Fruit fly (Drosophila melanogaster) whole organism, embryonic: Measurements from ENCODE around the gene CG1024.
A peak's percentile ranks its signal among the peaks of the same experiment; 100 is the strongest.

Experiments used
- CG11695 ChIP-seq: fragments of 200-800 bp; sonication (Bioruptor generic); IDR thresholded peaks from 3 replicates; pipeline ENCODE4 v1.3.6; 2022; ENCODE audit warnings: missing biosample characterization, missing genetic modification characterization
- CG11696 ChIP-seq: fragments of 200-800 bp; sonication (Bioruptor generic); IDR thresholded peaks from 2 replicates; pipeline ENCODE4 v1.3.6; 2022; ENCODE audit warnings: missing biosample characterization, missing genetic modification characterization
- CG12299 ChIP-seq: fragments of 200-800 bp; sonication (Bioruptor generic); optimal IDR thresholded peaks from 2 replicates; lab custom pipeline; 2018; ENCODE audit warnings: missing biosample characterization, mild to moderate bottlenecking, missing genetic modification characterization
- CG1233 ChIP-seq: fragments of 200-800 bp; sonication (Bioruptor generic); optimal IDR thresholded peaks from 4 replicates; lab custom pipeline; 2018; ENCODE audit warnings: missing biosample characterization, mild to moderate bottlenecking, missing genetic modification characterization
- CG17328 ChIP-seq: fragments of 200-800 bp; sonication (Bioruptor generic); IDR thresholded peaks from 2 replicates; pipeline ENCODE4 v1.3.6; 2022; ENCODE audit warnings: missing biosample characterization, missing genetic modification characterization
- CG1792 ChIP-seq: fragments of 200-800 bp; sonication (Bioruptor generic); optimal IDR thresholded peaks from 2 replicates; lab custom pipeline; 2016; ENCODE audit warnings: missing biosample characterization, missing genetic modification characterization
- CG2129 ChIP-seq: fragments of 200-800 bp; sonication (Bioruptor generic); IDR thresholded peaks from 2 replicates; pipeline ENCODE4 v1.3.6; 2022; ENCODE audit warnings: missing biosample characterization, missing genetic modification characterization; ENCODE audit not compliant: partially characterized antibody
- CG3163 ChIP-seq: fragments of 200-800 bp; sonication (Bioruptor generic); optimal IDR thresholded peaks from 3 replicates; lab custom pipeline; 2016; ENCODE audit warnings: missing biosample characterization, missing genetic modification characterization
- CG6791 ChIP-seq: fragments of 200-800 bp; sonication (Bioruptor generic); IDR thresholded peaks from 3 replicates; pipeline ENCODE4 v1.3.6; 2022; ENCODE audit warnings: missing biosample characterization, missing genetic modification characterization; ENCODE audit not compliant: partially characterized antibody
- CG7372 ChIP-seq: fragments of 200-800 bp; sonication (Bioruptor generic); IDR thresholded peaks from 2 replicates; pipeline ENCODE4 v1.3.6; 2022; ENCODE audit warnings: missing biosample characterization, missing genetic modification characterization
- CG7745 ChIP-seq: fragments of 200-800 bp; sonication (Bioruptor generic); optimal IDR thresholded peaks from 2 replicates; lab custom pipeline; 2018; ENCODE audit warnings: missing biosample characterization, mild to moderate bottlenecking, missing genetic modification characterization, moderate library complexity
- CG8359 ChIP-seq: fragments of 200-800 bp; sonication (Bioruptor generic); optimal IDR thresholded peaks from 2 replicates; lab custom pipeline; 2017; ENCODE audit warnings: missing biosample characterization, mild to moderate bottlenecking, missing genetic modification characterization, borderline replicate concordance
- CHES-1-like ChIP-seq: fragments of 200-800 bp; sonication (Bioruptor generic); optimal IDR thresholded peaks from 2 replicates; lab custom pipeline; 2016; ENCODE audit warnings: missing biosample characterization, missing genetic modification characterization
- CkIIα-i1 ChIP-seq: fragments of 200-800 bp; sonication (Bioruptor generic); IDR thresholded peaks from 2 replicates; pipeline ENCODE4 v1.3.6; 2022; ENCODE audit warnings: missing biosample characterization, missing genetic modification characterization
- Dad ChIP-seq: fragments of 200-800 bp; sonication (Bioruptor generic); optimal IDR thresholded peaks from 3 replicates; lab custom pipeline; 2016; ENCODE audit warnings: missing biosample characterization, missing genetic modification characterization
- Ets65A ChIP-seq: fragments of 200-800 bp; sonication (Bioruptor generic); peaks from one replicate; lab custom pipeline; 2016; ENCODE audit warnings: missing biosample characterization, missing genetic modification characterization
- Fer3 ChIP-seq: fragments of 200-800 bp; sonication (Bioruptor generic); optimal IDR thresholded peaks from 2 replicates; lab custom pipeline; 2018; ENCODE audit warnings: missing biosample characterization, mild to moderate bottlenecking, missing genetic modification characterization, moderate library complexity
- H2.0 ChIP-seq: fragments of 200-800 bp; sonication (Bioruptor generic); IDR thresholded peaks from 2 replicates; pipeline ENCODE4 v1.3.6; 2022; ENCODE audit warnings: missing biosample characterization, missing genetic modification characterization
- HLH4C ChIP-seq: fragments of 200-800 bp; sonication (Bioruptor generic); IDR thresholded peaks from 3 replicates; pipeline ENCODE4 v1.3.6; 2022; ENCODE audit warnings: missing biosample characterization, missing genetic modification characterization; ENCODE audit not compliant: partially characterized antibody
- HLHmδ ChIP-seq: fragments of 200-800 bp; sonication (Bioruptor generic); optimal IDR thresholded peaks from 2 replicates; lab custom pipeline; 2018; ENCODE audit warnings: missing biosample characterization, mild to moderate bottlenecking, missing genetic modification characterization, moderate library complexity
- Hr3 ChIP-seq: fragments of 200-800 bp; sonication (Bioruptor generic); optimal IDR thresholded peaks from 3 replicates; lab custom pipeline; 2016; ENCODE audit warnings: missing biosample characterization, missing genetic modification characterization
- NFAT ChIP-seq: fragments of 200-800 bp; sonication (Bioruptor generic); IDR thresholded peaks from 2 replicates; pipeline ENCODE4 v1.3.6; 2022; ENCODE audit warnings: missing biosample characterization, missing genetic modification characterization
- Sox102F ChIP-seq: fragments of 200-800 bp; sonication (Bioruptor generic); optimal IDR thresholded peaks from 2 replicates; lab custom pipeline; 2018; ENCODE audit warnings: missing biosample characterization, mild to moderate bottlenecking, missing genetic modification characterization, moderate library complexity
- Ssrp ChIP-seq: fragments of 200-800 bp; sonication (Bioruptor generic); optimal IDR thresholded peaks from 2 replicates; lab custom pipeline; 2018; ENCODE audit warnings: missing biosample characterization, mild to moderate bottlenecking, missing genetic modification characterization, moderate library complexity
- Usf ChIP-seq: fragments of 200-800 bp; sonication (Bioruptor generic); optimal IDR thresholded peaks from 2 replicates; lab custom pipeline; 2017; ENCODE audit warnings: missing genotype, missing biosample characterization, missing genetic modification characterization
- Xbp1 ChIP-seq: fragments of 200-800 bp; sonication (Bioruptor generic); optimal IDR thresholded peaks from 3 replicates; lab custom pipeline; 2016; ENCODE audit warnings: missing biosample characterization, mild to moderate bottlenecking, missing genetic modification characterization
- Xrp1 ChIP-seq: fragments of 200-800 bp; sonication (Bioruptor generic); IDR thresholded peaks from 2 replicates; pipeline ENCODE4 v1.3.6; 2022; ENCODE audit warnings: missing biosample characterization, missing genetic modification characterization
- YL-1 ChIP-seq: fragments of 200-800 bp; sonication (Bioruptor generic); optimal IDR thresholded peaks from 3 replicates; lab custom pipeline; 2017; ENCODE audit warnings: missing biosample characterization, mild to moderate bottlenecking, missing genetic modification characterization
- bab2 ChIP-seq: fragments of 200-800 bp; sonication (Bioruptor generic); optimal IDR thresholded peaks from 2 replicates; lab custom pipeline; 2016; ENCODE audit warnings: missing biosample characterization, missing genetic modification characterization
- bigmax ChIP-seq: fragments of 200-800 bp; sonication (Bioruptor generic); optimal IDR thresholded peaks from 2 replicates; lab custom pipeline; 2018; ENCODE audit warnings: missing biosample characterization, mild to moderate bottlenecking, missing genetic modification characterization
- da ChIP-seq: fragments of 200-800 bp; sonication (Bioruptor generic); optimal IDR thresholded peaks from 2 replicates; lab custom pipeline; 2016; ENCODE audit warnings: missing biosample characterization, missing genetic modification characterization
- ewg ChIP-seq: fragments of 200-800 bp; sonication (Bioruptor generic); optimal IDR thresholded peaks from 3 replicates; lab custom pipeline; 2017; ENCODE audit warnings: mild to moderate bottlenecking, missing biosample characterization, missing genetic modification reagents, missing genetic modification characterization
- fu2 ChIP-seq: fragments of 200-800 bp; sonication (Bioruptor generic); optimal IDR thresholded peaks from 2 replicates; lab custom pipeline; 2016; ENCODE audit warnings: missing biosample characterization, missing genetic modification characterization
- gcm2 ChIP-seq: fragments of 200-800 bp; sonication (Bioruptor generic); optimal IDR thresholded peaks from 2 replicates; lab custom pipeline; 2016; ENCODE audit warnings: missing biosample characterization, missing genetic modification characterization
- gro ChIP-seq: fragments of 200-800 bp; sonication (Bioruptor generic); optimal IDR thresholded peaks from 2 replicates; lab custom pipeline; 2016; ENCODE audit warnings: missing biosample characterization, missing genetic modification characterization
- h ChIP-seq: fragments of >200 bp; optimal IDR thresholded peaks from 2 replicates; lab custom pipeline; 2017
- hkb ChIP-seq, 2 experiments: fragments of 200-800 bp in 1 of 2; fragments of >200 bp in 1 of 2; sonication (Bioruptor generic) in 1 of 2; IDR thresholded peaks in 1 of 2; optimal IDR thresholded peaks in 1 of 2; 2 replicates each; pipeline versions ENCODE4 v1.3.6 to Lab custom; 2017 to 2022; ENCODE audit warnings: missing biosample characterization in 1 of 2, missing genetic modification characterization in 1 of 2
- klu ChIP-seq: fragments of 200-800 bp; sonication (Bioruptor generic); IDR thresholded peaks from 2 replicates; pipeline ENCODE4 v1.3.6; 2022; ENCODE audit warnings: missing biosample characterization, missing genetic modification characterization
- lbe ChIP-seq: fragments of 200-800 bp; sonication (Bioruptor generic); optimal IDR thresholded peaks from 2 replicates; lab custom pipeline; 2016; ENCODE audit warnings: missing biosample characterization, mild to moderate bottlenecking, missing genetic modification characterization
- lilli ChIP-seq: fragments of 200-800 bp; sonication (Bioruptor generic); optimal IDR thresholded peaks from 3 replicates; lab custom pipeline; 2016; ENCODE audit warnings: missing biosample characterization, missing genetic modification characterization
- mam ChIP-seq: fragments of 200-800 bp; sonication (Bioruptor generic); optimal IDR thresholded peaks from 3 replicates; lab custom pipeline; 2016; ENCODE audit warnings: missing biosample characterization, missing genetic modification characterization
- nerfin-2 ChIP-seq: fragments of 200-800 bp; sonication (Bioruptor generic); IDR thresholded peaks from 2 replicates; pipeline ENCODE4 v1.3.6; 2022; ENCODE audit warnings: missing biosample characterization, missing genetic modification characterization; ENCODE audit not compliant: partially characterized antibody
- oc ChIP-seq: fragments of 200-800 bp; sonication (Bioruptor generic); optimal IDR thresholded peaks from 2 replicates; lab custom pipeline; 2018; ENCODE audit warnings: missing biosample characterization, mild to moderate bottlenecking, missing genetic modification characterization, moderate library complexity
- otp ChIP-seq: fragments of 200-800 bp; sonication (Bioruptor generic); IDR thresholded peaks from 3 replicates; pipeline ENCODE4, ENCODE4 v1.3.6; 2022; ENCODE audit warnings: missing biosample characterization, missing genetic modification characterization
- sc ChIP-seq, 3 experiments: fragments of >200 bp in 2 of 3; fragments of 200-800 bp in 1 of 3; sonication (Bioruptor generic) in 1 of 3; optimal IDR thresholded peaks; 2 replicates in 2 of 3; 3 replicates in 1 of 3; lab custom pipeline; 2017; ENCODE audit warnings: mild to moderate bottlenecking in 1 of 3, missing biosample characterization in 1 of 3, missing genetic modification characterization in 1 of 3, missing genetic modification reagents in 1 of 3
- sd ChIP-seq: fragments of 200-800 bp; sonication (Bioruptor generic); optimal IDR thresholded peaks from 3 replicates; lab custom pipeline; 2018; ENCODE audit warnings: missing biosample characterization, mild to moderate bottlenecking, missing genetic modification characterization, moderate library complexity
- sob ChIP-seq: fragments of 200-800 bp; sonication (Bioruptor generic); IDR thresholded peaks from 2 replicates; pipeline ENCODE4 v1.3.6; 2022; ENCODE audit warnings: missing biosample characterization, missing genetic modification characterization
- tin ChIP-seq: fragments of 200-800 bp; sonication (Bioruptor generic); optimal IDR thresholded peaks from 3 replicates; lab custom pipeline; 2016; ENCODE audit warnings: missing biosample characterization, missing genetic modification characterization
- unpg ChIP-seq: fragments of 200-800 bp; sonication (Bioruptor generic); optimal IDR thresholded peaks from 3 replicates; lab custom pipeline; 2018; ENCODE audit warnings: missing biosample characterization, mild to moderate bottlenecking, missing genetic modification characterization, moderate library complexity

The CG1024 gene

dm6 chr3R:6416242-6416641 lies 36.1 kb upstream of the CG1024 start (continued):
- TF ChIP-seq Ets65A (peak; percentile 95), fu2 (peak; percentile 41), hkb (optimal IDR thresholded peaks at IDR 0.05; lab: Kevin White, UChicago) (no peak), hkb (GFP tag; IDR thresholded peaks at IDR 0.05; lab: Robert Waterston, UW) (peak; percentile 84), CG1792 (GFP tag; lab: Kevin White, UChicago) (peak; percentile 41), CG3163 (GFP tag; lab: Kevin White, UChicago) (peak; percentile 32), Dad (GFP tag; lab: Kevin White, UChicago) (peak; percentile 78), gro (GFP tag; lab: Kevin White, UChicago) (peak; percentile 82), CG6791 (GFP tag; lab: Robert Waterston, UW) (no peak), Xrp1 (peak; percentile 73), gcm2 (GFP tag; lab: Kevin White, UChicago) (peak; percentile 40), YL-1 (GFP tag; lab: Kevin White, UChicago) (no peak), sob (GFP tag; lab: Robert Waterston, UW) (peak; percentile 88), mam (GFP tag; lab: Kevin White, UChicago) (peak; percentile 75), NFAT (GFP tag; lab: Robert Waterston, UW) (peak; percentile 63), nerfin-2 (GFP tag; lab: Robert Waterston, UW) (no peak), CG11695 (GFP tag; lab: Robert Waterston, UW) (peak; percentile 82), Usf (GFP tag; lab: Kevin White, UChicago) (peak; percentile 51), CG7372 (GFP tag; lab: Robert Waterston, UW) (peak; percentile 69), bigmax (GFP tag; lab: Kevin White, UChicago) (no peak), CG11696 (GFP tag; lab: Robert Waterston, UW) (peak; percentile 91), lilli (GFP tag; lab: Kevin White, UChicago) (peak; percentile 85), otp (GFP tag; lab: Robert Waterston, UW) (peak; percentile 75; the same call in 2 of the 3 replicates), h (no peak), unpg (GFP tag; lab: Kevin White, UChicago) (peak; percentile 77), Ssrp (peak; percentile 58), Fer3 (tag; lab: Kevin White, UChicago) (peak; percentile 81), CkIIα-i1 (GFP tag; lab: Robert Waterston, UW) (no peak), sd (tag; lab: Kevin White, UChicago) (peak; percentile 52), HLH4C (no peak), da (GFP tag; lab: Kevin White, UChicago) (no peak)
- TF ChIP-seq, all 482 proteins: peak for 352

DNA sequence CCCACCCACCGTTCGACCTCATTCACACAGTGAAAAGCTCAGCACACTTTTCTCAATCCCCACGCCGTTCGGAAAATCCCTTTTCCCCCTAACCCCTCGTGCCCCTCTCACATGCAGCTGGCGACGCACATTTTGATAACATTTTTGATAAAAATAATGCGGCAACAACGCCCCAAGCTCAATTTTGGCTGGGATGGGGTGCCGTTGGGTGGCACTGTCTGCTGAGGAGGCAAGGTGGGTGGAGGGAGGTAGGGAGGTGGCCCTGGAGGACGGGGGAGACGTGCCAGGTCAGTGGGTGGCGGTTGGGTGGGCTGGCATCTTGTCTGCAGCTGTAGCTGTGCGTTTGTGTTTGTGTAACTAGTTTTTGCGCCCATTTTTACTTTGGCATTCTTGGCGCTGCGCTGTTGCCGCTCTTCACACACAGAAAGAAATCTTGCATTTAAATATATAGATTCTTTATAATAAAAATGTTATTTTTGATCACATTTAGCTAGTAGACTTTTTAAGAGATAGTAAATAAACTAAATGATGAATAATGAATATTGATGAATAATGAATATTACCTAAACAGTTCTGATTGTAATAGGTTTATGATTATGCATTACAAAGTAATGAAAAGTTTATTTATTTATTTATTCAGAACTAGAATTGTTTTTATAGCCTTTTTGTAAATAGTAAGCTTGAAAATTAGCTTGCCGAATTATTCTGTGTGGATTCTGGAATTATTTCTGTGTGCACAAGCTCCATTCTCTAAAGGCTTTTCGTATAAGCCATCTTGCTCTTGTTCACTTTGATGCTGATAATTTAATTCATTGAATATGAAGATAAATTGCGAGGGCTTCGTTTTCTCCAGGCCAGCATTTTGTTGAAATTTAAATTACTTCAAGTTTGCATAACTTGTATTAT lies 34.6 kb upstream of the CG1024 start:
- TF ChIP-seq CG7745 (tag; lab: Kevin White, UChicago) (no peak), ewg (GFP tag; lab: Kevin White, UChicago) (no peak), CG8359 (GFP tag; lab: Kevin White, UChicago) (peak; percentile 1), tin (GFP tag; lab: Kevin White, UChicago) (peak; percentile 22), bab2 (GFP tag; lab: Kevin White, UChicago) (no peak), CG17328 (GFP tag; lab: Robert Waterston, UW) (no peak), Sox102F (GFP tag; lab: Kevin White, UChicago) (peak; percentile 62), H2.0 (GFP tag; lab: Robert Waterston, UW) (no peak), klu (GFP tag; lab: Robert Waterston, UW) (no peak), CG1233 (GFP tag; lab: Kevin White, UChicago) (no peak), CG12299 (tag; lab: Kevin White, UChicago) (no peak), oc (tag; lab: Kevin White, UChicago) (no peak), lbe (no peak), HLHmδ (GFP tag; lab: Kevin White, UChicago) (no peak), Hr3 (GFP tag; lab: Kevin White, UChicago) (peak; percentile 19), sc (optimal IDR thresholded peaks at IDR 0.05; lab: Kevin White, UChicago) (no peak), sc (GFP tag; optimal IDR thresholded peaks at IDR 0.05; lab: Kevin White, UChicago) (no peak), CG2129 (GFP tag; lab: Robert Waterston, UW) (no peak), CHES-1-like (GFP tag; lab: Kevin White, UChicago) (no peak), Xbp1 (GFP tag; lab: Kevin White, UChicago) (peak; percentile 34)
